Fruit fly (Drosophila melanogaster) whole organism, embryonic: Measurements from ENCODE around the gene CG4455.

Experiments used
- Aef1 ChIP-seq: fragments of 200-800 bp; sonication (Bioruptor generic); IDR thresholded peaks from 3 replicates; pipeline ENCODE4 v1.3.6; 2022; ENCODE audit warnings: missing biosample characterization, missing genetic modification characterization
- Antp ChIP-seq: fragments of 200-800 bp; sonication (Bioruptor generic); optimal IDR thresholded peaks from 3 replicates; lab custom pipeline; 2016; ENCODE audit warnings: missing biosample characterization, missing genetic modification characterization
- Atf-2 ChIP-seq: fragments of 200-800 bp; sonication (Bioruptor generic); optimal IDR thresholded peaks from 2 replicates; lab custom pipeline; 2016; ENCODE audit warnings: missing biosample characterization, missing genetic modification characterization
- B-H2 ChIP-seq: fragments of 200-800 bp; sonication (Bioruptor generic); optimal IDR thresholded peaks from 2 replicates; lab custom pipeline; 2018; ENCODE audit warnings: missing biosample characterization, mild to moderate bottlenecking, missing genetic modification characterization
- Bdp1 ChIP-seq: fragments of 200-800 bp; sonication (Bioruptor generic); optimal IDR thresholded peaks from 3 replicates; lab custom pipeline; 2016; ENCODE audit warnings: missing biosample characterization, missing genetic modification characterization
- BtbVII ChIP-seq: fragments of 200-800 bp; sonication (Bioruptor generic); optimal IDR thresholded peaks from 3 replicates; lab custom pipeline; 2017; ENCODE audit warnings: missing biosample characterization, mild to moderate bottlenecking, missing genetic modification characterization
- CG10147 ChIP-seq: fragments of 200-800 bp; sonication (Bioruptor generic); optimal IDR thresholded peaks from 2 replicates; lab custom pipeline; 2019; ENCODE audit warnings: missing biosample characterization, mild to moderate bottlenecking, missing genetic modification characterization, moderate library complexity
- CG10462 ChIP-seq: fragments of 200-800 bp; sonication (Bioruptor generic); optimal IDR thresholded peaks from 2 replicates; lab custom pipeline; 2016; ENCODE audit warnings: missing biosample characterization, missing genetic modification characterization
- CG10979 ChIP-seq: fragments of 200-800 bp; sonication (Bioruptor generic); optimal IDR thresholded peaks from 2 replicates; lab custom pipeline; 2018; ENCODE audit warnings: missing biosample characterization, mild to moderate bottlenecking, missing genetic modification characterization, moderate library complexity
- CG1233 ChIP-seq: fragments of 200-800 bp; sonication (Bioruptor generic); optimal IDR thresholded peaks from 4 replicates; lab custom pipeline; 2018; ENCODE audit warnings: missing biosample characterization, mild to moderate bottlenecking, missing genetic modification characterization
- CG13775 ChIP-seq: fragments of 200-800 bp; sonication (Bioruptor generic); optimal IDR thresholded peaks from 3 replicates; lab custom pipeline; 2017; ENCODE audit warnings: missing biosample characterization, mild to moderate bottlenecking, missing genetic modification characterization
- CG1602 ChIP-seq: fragments of 200-800 bp; sonication (Bioruptor generic); optimal IDR thresholded peaks from 3 replicates; lab custom pipeline; 2016; ENCODE audit warnings: missing biosample characterization, missing genetic modification characterization
- CG1647 ChIP-seq: fragments of 200-800 bp; sonication (Bioruptor generic); optimal IDR thresholded peaks from 3 replicates; lab custom pipeline; 2016; ENCODE audit warnings: missing biosample characterization, missing genetic modification characterization
- CG18599 ChIP-seq: fragments of 200-800 bp; sonication (Bioruptor generic); optimal IDR thresholded peaks from 3 replicates; lab custom pipeline; 2017; ENCODE audit warnings: missing biosample characterization, missing genetic modification characterization, mild to moderate bottlenecking, moderate library complexity, missing genetic modification reagents
- CG2875 ChIP-seq: fragments of 200-800 bp; sonication (Bioruptor generic); optimal IDR thresholded peaks from 2 replicates; lab custom pipeline; 2017; ENCODE audit warnings: missing biosample characterization, mild to moderate bottlenecking, missing genetic modification characterization, missing genetic modification reagents
- CG30403 ChIP-seq: fragments of 200-800 bp; sonication (Bioruptor generic); optimal IDR thresholded peaks from 3 replicates; lab custom pipeline; 2016; ENCODE audit warnings: missing biosample characterization, missing genetic modification characterization
- CG31365 ChIP-seq: fragments of 200-800 bp; sonication (Bioruptor generic); optimal IDR thresholded peaks from 2 replicates; lab custom pipeline; 2018; ENCODE audit warnings: missing biosample characterization, mild to moderate bottlenecking, missing genetic modification characterization
- CG3407 ChIP-seq: fragments of 200-800 bp; sonication (Bioruptor generic); optimal IDR thresholded peaks from 2 replicates; lab custom pipeline; 2018; ENCODE audit warnings: missing biosample characterization, mild to moderate bottlenecking, missing genetic modification characterization
- CG4617 ChIP-seq: fragments of 200-800 bp; sonication (Bioruptor generic); optimal IDR thresholded peaks from 3 replicates; lab custom pipeline; 2016; ENCODE audit warnings: missing biosample characterization, missing genetic modification characterization, borderline replicate concordance
- CG6175 ChIP-seq: fragments of 200-800 bp; sonication (Bioruptor generic); IDR thresholded peaks from 3 replicates; pipeline ENCODE4 v1.3.6; 2022; ENCODE audit warnings: missing biosample characterization, missing genetic modification characterization
- CG6813 ChIP-seq: fragments of 200-800 bp; sonication (Bioruptor generic); optimal IDR thresholded peaks from 2 replicates; lab custom pipeline; 2017; ENCODE audit warnings: missing biosample characterization, missing genetic modification characterization, mild to moderate bottlenecking, moderate library complexity, missing genetic modification reagents
- CG7372 ChIP-seq: fragments of 200-800 bp; sonication (Bioruptor generic); IDR thresholded peaks from 2 replicates; pipeline ENCODE4 v1.3.6; 2022; ENCODE audit warnings: missing biosample characterization, missing genetic modification characterization
- CG8089 ChIP-seq: fragments of 200-800 bp; sonication (Bioruptor generic); optimal IDR thresholded peaks from 3 replicates; lab custom pipeline; 2016; ENCODE audit warnings: missing biosample characterization, missing genetic modification characterization
- CG8924 ChIP-seq: fragments of 200-800 bp; optimal IDR thresholded peaks from 3 replicates; lab custom pipeline; 2019; ENCODE audit warnings: missing biosample characterization, mild to moderate bottlenecking, missing genetic modification characterization, moderate library complexity
- CrebB ChIP-seq: fragments of 200-800 bp; sonication (Bioruptor generic); optimal IDR thresholded peaks from 3 replicates; lab custom pipeline; 2018; ENCODE audit warnings: missing biosample characterization, mild to moderate bottlenecking, missing genetic modification characterization
- Dp ChIP-seq: fragments of 200-800 bp; sonication (Bioruptor generic); optimal IDR thresholded peaks from 2 replicates; lab custom pipeline; 2018; ENCODE audit warnings: missing biosample characterization, mild to moderate bottlenecking, missing genetic modification characterization, moderate library complexity
- Ets97D ChIP-seq: fragments of 200-800 bp; sonication (Bioruptor generic); optimal IDR thresholded peaks from 3 replicates; lab custom pipeline; 2016; ENCODE audit warnings: missing biosample characterization, missing genetic modification characterization
- GATAe ChIP-seq: fragments of 200-800 bp; sonication (Bioruptor generic); conservative IDR thresholded peaks from 2 replicates; pipeline ENCODE4 v1.3.6; 2022; ENCODE audit warnings: missing biosample characterization, missing genetic modification characterization
- HLH3B ChIP-seq: fragments of 200-800 bp; sonication (Bioruptor generic); IDR thresholded peaks from 2 replicates; pipeline ENCODE4 v1.3.6; 2022; ENCODE audit warnings: missing biosample characterization, missing genetic modification characterization
- MBD-R2 ChIP-seq: fragments of 200-800 bp; sonication (Bioruptor generic); IDR thresholded peaks from 2 replicates; pipeline ENCODE4 v1.3.6; 2022; ENCODE audit warnings: missing biosample characterization, missing genetic modification characterization
- MTF-1 ChIP-seq: fragments of 200-800 bp; sonication (Bioruptor generic); optimal IDR thresholded peaks from 2 replicates; lab custom pipeline; 2018; ENCODE audit warnings: missing biosample characterization, mild to moderate bottlenecking, missing genetic modification characterization, borderline replicate concordance
- Mad ChIP-seq: fragments of 200-800 bp; sonication (Bioruptor generic); optimal IDR thresholded peaks from 2 replicates; lab custom pipeline; 2016; ENCODE audit warnings: missing biosample characterization, missing genetic modification characterization
- Meics ChIP-seq: fragments of 200-800 bp; sonication (Bioruptor generic); optimal IDR thresholded peaks from 2 replicates; lab custom pipeline; 2017; ENCODE audit warnings: missing biosample characterization, mild to moderate bottlenecking, missing genetic modification characterization
- Mes4 ChIP-seq: fragments of 200-800 bp; sonication (Bioruptor generic); optimal IDR thresholded peaks from 2 replicates; lab custom pipeline; 2016; ENCODE audit warnings: missing biosample characterization, missing genetic modification characterization
- Optix ChIP-seq: fragments of 200-800 bp; sonication (Bioruptor generic); IDR thresholded peaks from 3 replicates; pipeline ENCODE4 v1.3.6; 2022; ENCODE audit warnings: missing biosample characterization, missing genetic modification characterization
- Sin3A ChIP-seq: fragments of >200 bp; optimal IDR thresholded peaks from 2 replicates; lab custom pipeline; 2018
- Sry-β ChIP-seq: fragments of 200-800 bp; sonication (Bioruptor generic); optimal IDR thresholded peaks from 2 replicates; lab custom pipeline; 2018; ENCODE audit warnings: missing biosample characterization, mild to moderate bottlenecking, missing genetic modification characterization, moderate library complexity
- YL-1 ChIP-seq: fragments of 200-800 bp; sonication (Bioruptor generic); optimal IDR thresholded peaks from 3 replicates; lab custom pipeline; 2017; ENCODE audit warnings: missing biosample characterization, mild to moderate bottlenecking, missing genetic modification characterization
- ac ChIP-seq: fragments of 200-800 bp; sonication (Bioruptor generic); optimal IDR thresholded peaks from 3 replicates; lab custom pipeline; 2017; ENCODE audit warnings: missing biosample characterization, mild to moderate bottlenecking, missing genetic modification characterization
- ara ChIP-seq: fragments of 200-800 bp; sonication (Bioruptor generic); IDR thresholded peaks from 2 replicates; pipeline ENCODE4 v1.3.6; 2022; ENCODE audit warnings: missing biosample characterization, missing genetic modification characterization
- ato ChIP-seq: fragments of 200-800 bp; sonication (Bioruptor generic); IDR thresholded peaks from 2 replicates; pipeline ENCODE4 v1.3.6; 2022; ENCODE audit warnings: missing biosample characterization, missing genetic modification characterization; ENCODE audit not compliant: partially characterized antibody
- bcd ChIP-seq: fragments of 200-800 bp; sonication (Bioruptor generic); optimal IDR thresholded peaks from 2 replicates; lab custom pipeline; 2017; ENCODE audit warnings: missing biosample characterization, mild to moderate bottlenecking, missing genetic modification characterization
- caup ChIP-seq: fragments of 200-800 bp; sonication (Bioruptor generic); optimal IDR thresholded peaks from 3 replicates; lab custom pipeline; 2017; ENCODE audit warnings: missing biosample characterization, mild to moderate bottlenecking, missing genetic modification characterization, moderate library complexity; ENCODE audit not compliant: severe bottlenecking
- crp ChIP-seq, 2 experiments: fragments of 200-800 bp; sonication (Bioruptor generic); optimal IDR thresholded peaks; 2 replicates in 1 of 2; 3 replicates in 1 of 2; lab custom pipeline; 2017; ENCODE audit warnings: missing biosample characterization in 2 of 2, missing genetic modification characterization in 2 of 2, mild to moderate bottlenecking in 1 of 2, moderate library complexity in 1 of 2
- dan ChIP-seq: fragments of 200-800 bp; sonication (Bioruptor generic); IDR thresholded peaks from 2 replicates; pipeline ENCODE4 v1.3.6; 2022; ENCODE audit warnings: missing biosample characterization, missing genetic modification characterization
- fd102C ChIP-seq: fragments of 200-800 bp; sonication (Bioruptor generic); optimal IDR thresholded peaks from 2 replicates; lab custom pipeline; 2018; ENCODE audit warnings: missing biosample characterization, mild to moderate bottlenecking, missing genetic modification characterization, moderate library complexity
- kay ChIP-seq: fragments of 200-800 bp; sonication (Bioruptor generic); optimal IDR thresholded peaks from 2 replicates; lab custom pipeline; 2016; ENCODE audit warnings: missing biosample characterization, missing genetic modification characterization
- luna ChIP-seq: fragments of 200-800 bp; sonication (Bioruptor generic); optimal IDR thresholded peaks from 2 replicates; lab custom pipeline; 2016; ENCODE audit warnings: missing biosample characterization, missing genetic modification characterization
- mirr ChIP-seq: fragments of 200-800 bp; sonication (Bioruptor generic); optimal IDR thresholded peaks from 3 replicates; lab custom pipeline; 2018; ENCODE audit warnings: missing biosample characterization, mild to moderate bottlenecking, missing genetic modification characterization
- sim ChIP-seq: fragments of 200-800 bp; sonication (Bioruptor generic); IDR thresholded peaks from 2 replicates; pipeline ENCODE4 v1.3.6; 2022; ENCODE audit warnings: missing biosample characterization, missing genetic modification characterization
- tin ChIP-seq: fragments of 200-800 bp; sonication (Bioruptor generic); optimal IDR thresholded peaks from 3 replicates; lab custom pipeline; 2016; ENCODE audit warnings: missing biosample characterization, missing genetic modification characterization
- tll ChIP-seq, 2 experiments: fragments of 200-800 bp in 1 of 2; fragments of >200 bp in 1 of 2; sonication (Bioruptor generic) in 1 of 2; optimal IDR thresholded peaks; 2 replicates each; lab custom pipeline; 2017 to 2019; ENCODE audit warnings: missing biosample characterization in 2 of 2, missing genetic modification characterization in 2 of 2, mild to moderate bottlenecking in 1 of 2, moderate library complexity in 1 of 2

Gene CG4455

dm6 chr2L:16357865-16358264, 5.1 kb downstream of the CG4455 start (continued):
- no peak for TF ChIP-seq Sin3A (lab: Kevin White, UChicago)
- no peak for TF ChIP-seq BtbVII (GFP tag; lab: Kevin White, UChicago)
- no peak for TF ChIP-seq CG6813
- TF ChIP-seq sim, result no peak
- TF ChIP-seq CG3407 (GFP tag; lab: Kevin White, UChicago), result no peak
- TF ChIP-seq Ets97D (GFP tag; lab: Kevin White, UChicago), result no peak
- no peak for TF ChIP-seq crp (GFP tag; optimal IDR thresholded peaks at IDR 0.05; lab: Kevin White, UChicago)
- TF ChIP-seq ac (GFP tag; lab: Kevin White, UChicago), result no peak
- no peak for TF ChIP-seq ato (GFP tag; lab: Robert Waterston, UW)
- no peak for TF ChIP-seq CG2875 (GFP tag; lab: Kevin White, UChicago)
- no peak for TF ChIP-seq CG10147
- TF ChIP-seq MTF-1 (GFP tag; lab: Kevin White, UChicago), result no peak
- TF ChIP-seq Antp (GFP tag; lab: Kevin White, UChicago), result no peak
- TF ChIP-seq bcd (GFP tag; lab: Kevin White, UChicago), result no peak
- no peak for TF ChIP-seq kay (GFP tag; lab: Kevin White, UChicago)
- no peak for TF ChIP-seq CG8089
- TF ChIP-seq MBD-R2 (GFP tag; lab: Robert Waterston, UW), result no peak
- peak; percentile 43; the same call in 1 of the 2 replicates for TF ChIP-seq ara
- no peak for TF ChIP-seq CrebB (tag; lab: Kevin White, UChicago)
- TF ChIP-seq CG1602 (GFP tag; lab: Kevin White, UChicago), result no peak
- no peak for TF ChIP-seq CG7372 (GFP tag; lab: Robert Waterston, UW)
- TF ChIP-seq luna (GFP tag; lab: Kevin White, UChicago), result no peak
- TF ChIP-seq CG31365 (tag; lab: Kevin White, UChicago), result no peak
- TF ChIP-seq fd102C, result no peak
- TF ChIP-seq Mes4 (GFP tag; lab: Kevin White, UChicago), result no peak
- TF ChIP-seq YL-1 (GFP tag; lab: Kevin White, UChicago), result no peak
- peak; percentile 35 for TF ChIP-seq CG8924 (tag; lab: Kevin White, UChicago)
- TF ChIP-seq tll (GFP tag; optimal IDR thresholded peaks at IDR 0.05; lab: Kevin White, UChicago), result no peak
- TF ChIP-seq Mad (GFP tag; lab: Kevin White, UChicago), result no peak
- no peak for TF ChIP-seq CG18599 (GFP tag; lab: Kevin White, UChicago)
- TF ChIP-seq CG4617 (GFP tag; lab: Kevin White, UChicago), result no peak
- no peak for TF ChIP-seq Aef1
- TF ChIP-seq dan (GFP tag; lab: Robert Waterston, UW), result no peak
- TF ChIP-seq CG1233 (GFP tag; lab: Kevin White, UChicago), result no peak
- TF ChIP-seq Dp, result no peak
- no peak for TF ChIP-seq Sry-β
- TF ChIP-seq CG10979 (tag; lab: Kevin White, UChicago), result peak; percentile 42
- no peak for TF ChIP-seq mirr
- peak; percentile 3 for TF ChIP-seq CG30403
- no peak for TF ChIP-seq CG1647 (GFP tag; lab: Kevin White, UChicago)
- no peak for TF ChIP-seq Meics (GFP tag; lab: Kevin White, UChicago)
- no peak for TF ChIP-seq Atf-2 (GFP tag; lab: Kevin White, UChicago)
- peak; percentile 45; the same call in 1 of the 2 replicates for TF ChIP-seq HLH3B (GFP tag; lab: Robert Waterston, UW)
- no peak for TF ChIP-seq GATAe (GFP tag; lab: Robert Waterston, UW)
- no peak for TF ChIP-seq CG10462 (GFP tag; lab: Kevin White, UChicago)
- no peak for TF ChIP-seq caup
- no peak for TF ChIP-seq tin (GFP tag; lab: Kevin White, UChicago)
- no peak for TF ChIP-seq Bdp1 (GFP tag; lab: Kevin White, UChicago)
- TF ChIP-seq Optix (GFP tag; lab: Robert Waterston, UW), result no peak
- no peak for TF ChIP-seq B-H2 (GFP tag; lab: Kevin White, UChicago)
- no peak for TF ChIP-seq CG6175
- TF ChIP-seq CG13775 (GFP tag; lab: Kevin White, UChicago), result no peak
